Fruit fly (Drosophila melanogaster): Measurements from ENCODE around the gene alpha-Est6.

DNA sequence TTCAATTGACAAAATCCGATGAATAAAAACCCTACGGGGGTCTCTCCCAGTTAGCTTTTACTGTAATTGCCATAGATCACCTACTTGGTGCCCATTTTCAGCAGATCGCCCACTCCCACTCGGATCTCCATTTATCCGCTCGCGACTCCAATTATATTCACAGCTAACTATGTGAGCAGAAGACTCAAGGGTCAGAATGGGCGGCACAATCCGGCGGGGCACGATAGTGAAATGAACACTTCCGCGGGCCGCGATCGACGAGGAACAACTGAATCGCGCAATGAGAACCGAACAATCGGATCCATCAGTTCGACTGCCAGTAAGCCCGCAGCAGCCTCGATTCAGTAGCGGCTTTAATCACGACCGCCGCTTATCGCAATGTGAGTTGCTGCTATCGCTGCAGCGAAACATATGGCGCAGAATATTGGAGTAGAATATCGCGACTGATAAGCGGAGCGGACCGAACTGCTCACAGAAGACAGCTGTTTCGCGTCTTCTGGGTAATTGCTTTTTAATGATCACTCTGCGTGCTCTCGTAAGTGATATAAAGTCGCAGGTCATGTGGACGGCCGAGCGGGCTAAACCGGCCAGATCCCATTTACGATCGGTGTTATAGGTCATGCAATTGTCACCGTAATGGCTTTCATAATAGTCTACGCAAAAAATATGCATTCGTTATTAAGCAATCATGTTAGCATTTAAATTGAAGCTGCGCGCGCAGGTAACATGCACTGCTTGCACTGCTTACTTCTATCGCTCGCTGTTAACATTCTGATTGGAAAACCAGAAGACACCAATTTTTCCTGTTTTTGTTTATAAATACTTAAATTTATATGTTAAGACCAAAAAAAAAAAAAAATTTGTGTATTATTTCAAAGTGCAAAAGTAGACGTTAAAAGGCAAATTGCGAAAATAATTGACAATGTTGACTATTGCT lies 20.5 kb upstream of the alpha-Est6 start, which contains the start of gene alpha-Est1:
- no peak for TF ChIP-seq CG8478 (optimal IDR thresholded peaks at IDR 0.05)
- TF ChIP-seq psq (optimal IDR thresholded peaks at IDR 0.05) = no peak
